Fruit fly (Drosophila melanogaster) whole organism, embryonic: Measurements from ENCODE around the gene lin-52.
A peak's percentile ranks its signal among the peaks of the same experiment; 100 is the strongest.

Experiments used
- CG10267 ChIP-seq: fragments of 200-800 bp; sonication (Bioruptor generic); optimal IDR thresholded peaks from 2 replicates; lab custom pipeline; 2018; ENCODE audit warnings: missing biosample characterization, mild to moderate bottlenecking, missing genetic modification characterization, moderate library complexity
- CG10654 ChIP-seq: fragments of 200-800 bp; sonication (Bioruptor generic); optimal IDR thresholded peaks from 2 replicates; lab custom pipeline; 2016; ENCODE audit warnings: missing biosample characterization, missing genetic modification characterization
- CG10959 ChIP-seq: fragments of 200-800 bp; sonication (Bioruptor generic); IDR thresholded peaks from 2 replicates; pipeline ENCODE4 v1.3.6; 2022; ENCODE audit warnings: missing biosample characterization, missing genetic modification characterization
- CG11504 ChIP-seq: fragments of 200-800 bp; sonication (Bioruptor generic); optimal IDR thresholded peaks from 3 replicates; lab custom pipeline; 2019; ENCODE audit warnings: missing biosample characterization, mild to moderate bottlenecking, missing genetic modification characterization, moderate library complexity
- CG11696 ChIP-seq: fragments of 200-800 bp; sonication (Bioruptor generic); IDR thresholded peaks from 2 replicates; pipeline ENCODE4 v1.3.6; 2022; ENCODE audit warnings: missing biosample characterization, missing genetic modification characterization
- CG12659 ChIP-seq: fragments of 200-800 bp; sonication (Bioruptor generic); optimal IDR thresholded peaks from 3 replicates; lab custom pipeline; 2017; ENCODE audit warnings: mild to moderate bottlenecking, missing biosample characterization, missing genetic modification reagents, missing genetic modification characterization
- CG13287 ChIP-seq: fragments of 200-800 bp; sonication (Bioruptor generic); IDR thresholded peaks from 2 replicates; pipeline ENCODE4 v1.3.6; 2022; ENCODE audit warnings: missing biosample characterization, missing genetic modification characterization; ENCODE audit not compliant: partially characterized antibody
- CG14050 ChIP-seq: fragments of 200-800 bp; sonication (Bioruptor generic); IDR thresholded peaks from 3 replicates; pipeline ENCODE4 v1.3.6; 2022; ENCODE audit warnings: missing biosample characterization, missing genetic modification characterization
- CG14965 ChIP-seq: fragments of 200-800 bp; sonication (Bioruptor generic); optimal IDR thresholded peaks from 2 replicates; lab custom pipeline; 2016; ENCODE audit warnings: missing biosample characterization, missing genetic modification characterization, borderline replicate concordance
- CG15479 ChIP-seq: fragments of 200-800 bp; sonication (Bioruptor generic); optimal IDR thresholded peaks from 3 replicates; lab custom pipeline; 2019; ENCODE audit warnings: missing biosample characterization, mild to moderate bottlenecking, missing genetic modification characterization, moderate library complexity
- CG15696 ChIP-seq: fragments of 200-800 bp; sonication (Bioruptor generic); optimal IDR thresholded peaks from 2 replicates; lab custom pipeline; 2019; ENCODE audit warnings: missing biosample characterization, mild to moderate bottlenecking, missing genetic modification characterization, moderate library complexity
- CG1647 ChIP-seq: fragments of 200-800 bp; sonication (Bioruptor generic); optimal IDR thresholded peaks from 3 replicates; lab custom pipeline; 2016; ENCODE audit warnings: missing biosample characterization, missing genetic modification characterization
- CG2120 ChIP-seq: fragments of 200-800 bp; sonication (Bioruptor generic); optimal IDR thresholded peaks from 3 replicates; lab custom pipeline; 2016; ENCODE audit warnings: missing biosample characterization, missing genetic modification characterization
- CG2889 ChIP-seq: fragments of 200-800 bp; sonication (Bioruptor generic); IDR thresholded peaks from 3 replicates; pipeline ENCODE4 v1.3.6; 2022; ENCODE audit warnings: missing biosample characterization, missing genetic modification characterization
- CG30020 ChIP-seq: fragments of 200-800 bp; optimal IDR thresholded peaks from 2 replicates; lab custom pipeline; 2019; ENCODE audit warnings: missing biosample characterization, mild to moderate bottlenecking, missing genetic modification characterization, moderate library complexity
- CG30431 ChIP-seq: fragments of 200-800 bp; sonication (Bioruptor generic); optimal IDR thresholded peaks from 2 replicates; lab custom pipeline; 2017; ENCODE audit warnings: missing biosample characterization, missing genetic modification characterization
- CG31441 ChIP-seq: fragments of 200-800 bp; sonication (Bioruptor generic); IDR thresholded peaks from 2 replicates; pipeline ENCODE4 v1.3.6; 2022; ENCODE audit warnings: missing biosample characterization, missing genetic modification characterization
- CG3847 ChIP-seq: fragments of 200-800 bp; sonication (Bioruptor generic); IDR thresholded peaks from 2 replicates; pipeline ENCODE4 v1.3.6; 2022; ENCODE audit warnings: missing biosample characterization, missing genetic modification characterization
- CG4617 ChIP-seq: fragments of 200-800 bp; sonication (Bioruptor generic); optimal IDR thresholded peaks from 3 replicates; lab custom pipeline; 2016; ENCODE audit warnings: missing biosample characterization, missing genetic modification characterization, borderline replicate concordance
- CG6654 ChIP-seq: fragments of 200-800 bp; sonication (Bioruptor generic); optimal IDR thresholded peaks from 2 replicates; lab custom pipeline; 2017; ENCODE audit warnings: missing biosample characterization, mild to moderate bottlenecking, missing genetic modification characterization
- CG6791 ChIP-seq: fragments of 200-800 bp; sonication (Bioruptor generic); IDR thresholded peaks from 3 replicates; pipeline ENCODE4 v1.3.6; 2022; ENCODE audit warnings: missing biosample characterization, missing genetic modification characterization; ENCODE audit not compliant: partially characterized antibody
- CG7745 ChIP-seq: fragments of 200-800 bp; sonication (Bioruptor generic); optimal IDR thresholded peaks from 2 replicates; lab custom pipeline; 2018; ENCODE audit warnings: missing biosample characterization, mild to moderate bottlenecking, missing genetic modification characterization, moderate library complexity
- CG9817 ChIP-seq: fragments of 200-800 bp; sonication (Bioruptor generic); optimal IDR thresholded peaks from 2 replicates; lab custom pipeline; 2018; ENCODE audit warnings: missing biosample characterization, mild to moderate bottlenecking, missing genetic modification characterization, moderate library complexity
- CG9876 ChIP-seq: fragments of 200-800 bp; sonication (Bioruptor generic); optimal IDR thresholded peaks from 2 replicates; lab custom pipeline; 2016; ENCODE audit warnings: missing biosample characterization, missing genetic modification characterization
- Dek ChIP-seq: fragments of 200-800 bp; sonication (Bioruptor generic); optimal IDR thresholded peaks from 3 replicates; lab custom pipeline; 2019; ENCODE audit warnings: missing biosample characterization, mild to moderate bottlenecking, missing genetic modification characterization, moderate library complexity
- Fer3 ChIP-seq: fragments of 200-800 bp; sonication (Bioruptor generic); optimal IDR thresholded peaks from 2 replicates; lab custom pipeline; 2018; ENCODE audit warnings: missing biosample characterization, mild to moderate bottlenecking, missing genetic modification characterization, moderate library complexity
- HmgZ ChIP-seq: fragments of 200-800 bp; sonication (Bioruptor generic); optimal IDR thresholded peaks from 2 replicates; lab custom pipeline; 2018; ENCODE audit warnings: missing biosample characterization, mild to moderate bottlenecking, missing genetic modification characterization
- Mad ChIP-seq: fragments of 200-800 bp; sonication (Bioruptor generic); optimal IDR thresholded peaks from 2 replicates; lab custom pipeline; 2016; ENCODE audit warnings: missing biosample characterization, missing genetic modification characterization
- Myb ChIP-seq: fragments of 200-800 bp; sonication (Bioruptor generic); optimal IDR thresholded peaks from 2 replicates; lab custom pipeline; 2016; ENCODE audit warnings: missing biosample characterization, missing genetic modification characterization
- NC2β ChIP-seq: fragments of 200-800 bp; sonication (Bioruptor generic); optimal IDR thresholded peaks from 2 replicates; lab custom pipeline; 2016; ENCODE audit warnings: missing biosample characterization, missing genetic modification characterization
- Oli ChIP-seq: fragments of 200-800 bp; sonication (Bioruptor generic); optimal IDR thresholded peaks from 2 replicates; lab custom pipeline; 2018; ENCODE audit warnings: missing biosample characterization, mild to moderate bottlenecking, missing genetic modification characterization, moderate library complexity
- Pdp1 ChIP-seq, 2 experiments: fragments of 200-800 bp; sonication (Bioruptor generic); optimal IDR thresholded peaks; 3 replicates each; lab custom pipeline; 2016; ENCODE audit warnings: missing biosample characterization in 2 of 2, missing genetic modification characterization in 2 of 2, mild to moderate bottlenecking in 1 of 2, moderate library complexity in 1 of 2
- Scr ChIP-seq: fragments of 200-800 bp; sonication (Bioruptor generic); IDR thresholded peaks from 2 replicates; pipeline ENCODE4 v1.3.6; 2022; ENCODE audit warnings: missing biosample characterization, missing genetic modification characterization; ENCODE audit not compliant: partially characterized antibody
- az2 ChIP-seq: fragments of 200-800 bp; sonication (Bioruptor generic); optimal IDR thresholded peaks from 3 replicates; lab custom pipeline; 2016; ENCODE audit warnings: missing biosample characterization, missing genetic modification characterization
- cg ChIP-seq: fragments of 200-800 bp; sonication (Bioruptor generic); optimal IDR thresholded peaks from 3 replicates; lab custom pipeline; 2019; ENCODE audit warnings: missing biosample characterization, mild to moderate bottlenecking, missing genetic modification characterization, moderate library complexity
- ci ChIP-seq: fragments of 200-800 bp; sonication (Bioruptor generic); IDR thresholded peaks from 3 replicates; pipeline ENCODE4 v1.3.6; 2022; ENCODE audit warnings: missing biosample characterization, missing genetic modification characterization
- dm ChIP-seq: fragments of 200-800 bp; sonication (Bioruptor generic); optimal IDR thresholded peaks from 3 replicates; lab custom pipeline; 2016; ENCODE audit warnings: missing biosample characterization, missing genetic modification characterization
- gfzf ChIP-seq: fragments of 200-800 bp; sonication (Bioruptor generic); optimal IDR thresholded peaks from 2 replicates; lab custom pipeline; 2016; ENCODE audit warnings: missing biosample characterization, mild to moderate bottlenecking, missing genetic modification characterization, moderate library complexity
- gro ChIP-seq: fragments of 200-800 bp; sonication (Bioruptor generic); optimal IDR thresholded peaks from 2 replicates; lab custom pipeline; 2016; ENCODE audit warnings: missing biosample characterization, missing genetic modification characterization
- knrl ChIP-seq: fragments of 200-800 bp; sonication (Bioruptor generic); IDR thresholded peaks from 3 replicates; pipeline ENCODE4 v1.3.6; 2022; ENCODE audit warnings: missing biosample characterization, missing genetic modification characterization; ENCODE audit not compliant: partially characterized antibody
- lab ChIP-seq: fragments of 200-800 bp; sonication (Bioruptor generic); optimal IDR thresholded peaks from 3 replicates; lab custom pipeline; 2017; ENCODE audit warnings: missing biosample characterization, missing genetic modification characterization, mild to moderate bottlenecking, moderate library complexity, missing genetic modification reagents
- lola ChIP-seq, 3 experiments: fragments of >200 bp in 2 of 3; fragments of 200-800 bp in 1 of 3; sonication (Bioruptor generic) in 1 of 3; optimal IDR thresholded peaks; 2 replicates each; lab custom pipeline; 2017 to 2019; ENCODE audit warnings: missing biosample characterization in 3 of 3, missing genetic modification characterization in 3 of 3, mild to moderate bottlenecking in 1 of 3, moderate library complexity in 1 of 3
- pfk ChIP-seq: fragments of 200-800 bp; sonication (Bioruptor generic); optimal IDR thresholded peaks from 2 replicates; lab custom pipeline; 2018; ENCODE audit warnings: missing biosample characterization, mild to moderate bottlenecking, missing genetic modification characterization, moderate library complexity
- scrt ChIP-seq: fragments of 200-800 bp; sonication (Bioruptor generic); optimal IDR thresholded peaks from 2 replicates; lab custom pipeline; 2018; ENCODE audit warnings: missing biosample characterization, mild to moderate bottlenecking, missing genetic modification characterization, moderate library complexity
- sd ChIP-seq: fragments of 200-800 bp; sonication (Bioruptor generic); optimal IDR thresholded peaks from 3 replicates; lab custom pipeline; 2018; ENCODE audit warnings: missing biosample characterization, mild to moderate bottlenecking, missing genetic modification characterization, moderate library complexity
- vnd ChIP-seq: fragments of 200-800 bp; sonication (Bioruptor generic); IDR thresholded peaks from 3 replicates; pipeline ENCODE4 v1.3.6; 2022; ENCODE audit warnings: missing biosample characterization, missing genetic modification characterization; ENCODE audit not compliant: partially characterized antibody

Gene lin-52

dm6 chrX:5745840-5746815, 8.6 kb downstream of the lin-52 start (continued):
- TF ChIP-seq CG13287 (GFP tag; lab: Robert Waterston, UW) = no peak
- TF ChIP-seq CG15696 (tag; lab: Kevin White, UChicago) = peak; percentile 24
- peak in 1 of 3 experiments; percentile 66 for TF ChIP-seq lola (GFP tag; optimal IDR thresholded peaks at IDR 0.05; lab: Kevin White, UChicago)
- TF ChIP-seq CG10267 = peak; percentile 23
- peak; percentile 19 for TF ChIP-seq dm (GFP tag; lab: Kevin White, UChicago)
- peak; percentile 12 for TF ChIP-seq CG6654 (GFP tag; lab: Kevin White, UChicago)
- no peak for TF ChIP-seq gfzf
- TF ChIP-seq CG4617 (GFP tag; lab: Kevin White, UChicago) = peak; percentile 45
- peak; percentile 77 for TF ChIP-seq CG14050 (GFP tag; lab: Robert Waterston, UW)
- peak; percentile 58 for TF ChIP-seq scrt
- TF ChIP-seq CG31441 (GFP tag; lab: Robert Waterston, UW) = peak; percentile 60; the same call in 1 of the 2 replicates
- peak; percentile 72 for TF ChIP-seq Oli
- TF ChIP-seq CG3847 = peak; percentile 81
- TF ChIP-seq CG11696 (GFP tag; lab: Robert Waterston, UW) = peak; percentile 71
- TF ChIP-seq sd (tag; lab: Kevin White, UChicago) = peak; percentile 64
- TF ChIP-seq HmgZ = peak; percentile 49
- peak; percentile 75 for TF ChIP-seq az2 (GFP tag; lab: Kevin White, UChicago)
- no peak for TF ChIP-seq CG10959
- TF ChIP-seq CG2889 (GFP tag; lab: Robert Waterston, UW) = peak; percentile 54; the same call in 1 of the 3 replicates
- TF ChIP-seq CG12659 (GFP tag; lab: Kevin White, UChicago) = peak; percentile 80
- peak; percentile 43 for TF ChIP-seq NC2β (GFP tag; lab: Kevin White, UChicago)
- TF ChIP-seq CG30020 (tag; lab: Kevin White, UChicago) = peak; percentile 23
- peak; percentile 88 for TF ChIP-seq lab (GFP tag; lab: Kevin White, UChicago)
- TF ChIP-seq Scr (GFP tag; lab: Robert Waterston, UW) = 0 out of 2 replicates have a peak, but pooled peaks have one; percentile 6
- no peak for TF ChIP-seq CG15479 (GFP tag; lab: Kevin White, UChicago)
- peak in 1 of 2 experiments; percentile 59 for TF ChIP-seq Pdp1 (GFP tag; optimal IDR thresholded peaks at IDR 0.05; lab: Kevin White, UChicago)
- TF ChIP-seq Mad = peak; percentile 9
- TF ChIP-seq Dek = peak; percentile 55
- peak; percentile 83 for TF ChIP-seq cg
- peak; percentile 73 for TF ChIP-seq Fer3 (tag; lab: Kevin White, UChicago)
- peak; percentile 73 for TF ChIP-seq CG2120 (GFP tag; lab: Kevin White, UChicago)
- TF ChIP-seq vnd = no peak
- TF ChIP-seq gro (GFP tag; lab: Kevin White, UChicago) = peak; percentile 48
- TF ChIP-seq CG9876 (GFP tag; lab: Kevin White, UChicago) = no peak
- peak; percentile 7 for TF ChIP-seq pfk (GFP tag; lab: Kevin White, UChicago)
- TF ChIP-seq CG1647 = peak; percentile 18
- peak; percentile 50 for TF ChIP-seq CG10654 (GFP tag; lab: Kevin White, UChicago)
- TF ChIP-seq CG30431 (GFP tag; lab: Kevin White, UChicago) = peak; percentile 67
- TF ChIP-seq CG6791 = peak; percentile 51; the same call in 1 of the 3 replicates
- peak; percentile 44 for TF ChIP-seq Myb
- no peak for TF ChIP-seq CG7745 (tag; lab: Kevin White, UChicago)
- no peak for TF ChIP-seq CG14965 (GFP tag; lab: Kevin White, UChicago)
- peak; percentile 80 for TF ChIP-seq CG9817
- TF ChIP-seq knrl = no peak
- TF ChIP-seq CG11504 (tag; lab: Kevin White, UChicago) = peak; percentile 74
- TF ChIP-seq ci (GFP tag; lab: Robert Waterston, UW) = peak; percentile 91
